Worm (Caenorhabditis elegans): ENCODE results near the gene ncx-6.

DNA sequence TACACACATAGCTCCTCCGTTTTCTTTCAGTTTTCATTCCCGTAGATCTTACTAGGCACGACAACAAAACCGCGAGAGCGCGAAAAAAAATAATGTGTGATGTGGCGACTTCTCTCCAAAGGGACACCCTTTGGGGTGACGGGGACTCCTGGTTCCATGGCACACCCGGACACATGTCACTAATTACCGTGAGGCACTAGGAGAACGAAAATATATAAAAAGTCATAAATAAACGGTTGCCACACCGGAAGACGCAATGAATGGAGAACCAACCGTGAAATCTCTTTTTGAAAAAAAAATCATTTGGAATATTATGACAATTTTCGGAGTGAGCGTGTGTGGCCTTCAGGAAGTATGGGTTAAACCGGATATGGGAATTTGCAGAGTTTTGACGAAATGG is 16.7 kb upstream of the ncx-6 start:
- TF ChIP-seq hnd-1 (tag; optimal IDR thresholded peaks at IDR 0.05): no peak
- TF ChIP-seq ama-1 (optimal IDR thresholded peaks at IDR 0.05): no peak
- no peak for TF ChIP-seq flt-1 (GFP tag; IDR thresholded peaks at IDR 0.05)
- TF ChIP-seq sea-1 (GFP tag; conservative IDR thresholded peaks at IDR 0.05): no peak
- TF ChIP-seq hmbx-1 (tag; optimal IDR thresholded peaks at IDR 0.05): no peak
- TF ChIP-seq F13C5.2 (tag; optimal IDR thresholded peaks at IDR 0.05): no peak
- TF ChIP-seq scrt-1 (GFP tag; IDR thresholded peaks at IDR 0.05): no peak
- no peak for TF ChIP-seq tra-4 (tag; optimal IDR thresholded peaks at IDR 0.05)
- TF ChIP-seq pes-1 (GFP tag; IDR thresholded peaks at IDR 0.05): no peak
- no peak for TF ChIP-seq ceh-36 (tag; optimal IDR thresholded peaks at IDR 0.05)
- TF ChIP-seq aly-1 (tag; optimal IDR thresholded peaks at IDR 0.05): no peak
- TF ChIP-seq tbx-11 (GFP tag; IDR thresholded peaks at IDR 0.05): no peak
- no peak for TF ChIP-seq ets-7 (tag; optimal IDR thresholded peaks at IDR 0.05)
